Comparison of ENCODE assay signal across 4 worm cellular contexts in the genomic region with DNA sequence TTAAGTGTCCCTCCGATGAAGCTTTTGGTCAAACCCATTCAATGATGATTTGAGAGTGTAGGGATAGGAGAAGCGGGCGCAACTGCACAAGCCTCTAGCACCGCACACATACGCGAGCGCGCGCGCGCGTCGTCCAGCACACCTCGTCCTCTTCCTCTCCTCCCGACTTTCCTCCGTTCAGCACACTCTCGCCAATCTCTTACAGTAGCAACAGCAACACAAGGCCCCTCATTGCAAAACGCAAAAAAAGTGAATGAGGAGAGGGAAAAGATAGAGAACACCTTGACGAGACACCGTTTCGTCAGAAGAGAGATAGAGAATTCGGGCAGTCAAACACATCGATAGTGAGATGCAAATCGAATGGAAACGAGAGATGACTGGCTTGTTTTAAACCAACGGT.
TF ChIP-seq lines count a peak whose summit lies in the region.

No protein-coding gene starts in this region.

TF ChIP-seq in whole organism, L2 larva, 48 proteins besides CTCF, POLR2A, EP300 and RAD21 (continued from another document):
- TF ChIP-seq ztf-4 (tag; optimal IDR thresholded peaks at IDR 0.05; lab: Kevin White, UChicago) (no peak), F13H6.1 (tag; optimal IDR thresholded peaks at IDR 0.05; lab: Kevin White, UChicago) (peak; percentile 78), lin-11 (tag; optimal IDR thresholded peaks at IDR 0.05; lab: Kevin White, UChicago) (no peak), sma-3 (GFP tag; optimal IDR thresholded peaks at IDR 0.05; lab: Kevin White, UChicago) (peak; percentile 25), ama-1 (optimal IDR thresholded peaks at IDR 0.05; lab: Kevin White, UChicago) (no peak), elt-3 (tag; optimal IDR thresholded peaks at IDR 0.05; lab: Kevin White, UChicago) (no peak), fos-1 (tag; optimal IDR thresholded peaks at IDR 0.05; lab: Kevin White, UChicago) (peak; percentile 93), nhr-6 (tag; optimal IDR thresholded peaks at IDR 0.05; lab: Kevin White, UChicago) (peak; percentile 9), nhr-25 (tag; optimal IDR thresholded peaks at IDR 0.05; lab: Kevin White, UChicago) (peak; percentile 30), nhr-237 (tag; optimal IDR thresholded peaks at IDR 0.05; lab: Kevin White, UChicago) (no peak), snpc-4 (tag; optimal IDR thresholded peaks at IDR 0.05; lab: Kevin White, UChicago) (no peak), C34F6.9 (tag; optimal IDR thresholded peaks at IDR 0.05; lab: Kevin White, UChicago) (peak; percentile 59), nhr-11 (tag; optimal IDR thresholded peaks at IDR 0.05; lab: Kevin White, UChicago) (no peak), mdl-1 (tag; optimal IDR thresholded peaks at IDR 0.05; lab: Kevin White, UChicago) (no peak), crh-2 (tag; optimal IDR thresholded peaks at IDR 0.05; lab: Kevin White, UChicago) (peak; percentile 40), zag-1 (tag; optimal IDR thresholded peaks at IDR 0.05; lab: Kevin White, UChicago) (no peak), R02D3.7 (tag; optimal IDR thresholded peaks at IDR 0.05; lab: Kevin White, UChicago) (no peak), ceh-82 (tag; optimal IDR thresholded peaks at IDR 0.05; lab: Kevin White, UChicago) (no peak), egl-27 (tag; optimal IDR thresholded peaks at IDR 0.05; lab: Kevin White, UChicago) (peak; percentile 19), nhr-129 (tag; optimal IDR thresholded peaks at IDR 0.05; lab: Kevin White, UChicago) (peak; percentile 80), nhr-23 (tag; optimal IDR thresholded peaks at IDR 0.05; lab: Kevin White, UChicago) (no peak), mab-5 (tag; optimal IDR thresholded peaks at IDR 0.05; lab: Kevin White, UChicago) (no peak), nhr-12 (tag; optimal IDR thresholded peaks at IDR 0.05; lab: Kevin White, UChicago) (no peak), blmp-1 (tag; optimal IDR thresholded peaks at IDR 0.05; lab: Kevin White, UChicago; ENCODE audit: insufficient read depth) (peak; percentile 36), ztf-1 (GFP tag; conservative IDR thresholded peaks at IDR 0.05; lab: Robert Waterston, UW) (no peak)

TF ChIP-seq in whole organism, L4 larva, 104 proteins besides CTCF, POLR2A, EP300 and RAD21 (continued from another document and continues in another):
- peak; percentile 51 for TF ChIP-seq rbr-2 (tag; optimal IDR thresholded peaks at IDR 0.05; lab: Kevin White, UChicago)
- TF ChIP-seq dpl-1 (GFP tag; optimal IDR thresholded peaks at IDR 0.05; lab: Kevin White, UChicago) = peak; percentile 15
- TF ChIP-seq mdl-1 (tag; optimal IDR thresholded peaks at IDR 0.05; lab: Kevin White, UChicago) = peak; percentile 23 to 55
- no peak for TF ChIP-seq nhr-41 (GFP tag; IDR thresholded peaks at IDR 0.05; lab: Robert Waterston, UW)
- TF ChIP-seq fkh-10 (GFP tag; optimal IDR thresholded peaks at IDR 0.05; lab: Kevin White, UChicago) = no peak
- TF ChIP-seq gei-8 (GFP tag; optimal IDR thresholded peaks at IDR 0.05; lab: Kevin White, UChicago) = no peak
- TF ChIP-seq set-16 (GFP tag; IDR thresholded peaks at IDR 0.05; lab: Robert Waterston, UW) = peak; percentile 96
- no peak for TF ChIP-seq attf-4 (tag; optimal IDR thresholded peaks at IDR 0.05; lab: Kevin White, UChicago)
- TF ChIP-seq lin-15B (tag; optimal IDR thresholded peaks at IDR 0.05; lab: Kevin White, UChicago) = no peak
- peak; percentile 84 for TF ChIP-seq dve-1 (tag; optimal IDR thresholded peaks at IDR 0.05; lab: Kevin White, UChicago; ENCODE audit: insufficient read depth)
- peak; percentile 66 for TF ChIP-seq lin-13 (GFP tag; optimal IDR thresholded peaks at IDR 0.05; lab: Kevin White, UChicago)
- peak in 1 of 2 experiments; percentile 59 for TF ChIP-seq lsy-2 (tag; optimal IDR thresholded peaks at IDR 0.05; lab: Kevin White, UChicago)
- no peak for TF ChIP-seq lir-3 (tag; optimal IDR thresholded peaks at IDR 0.05; lab: Kevin White, UChicago)
- no peak for TF ChIP-seq daf-19 (GFP tag; conservative IDR thresholded peaks at IDR 0.05; lab: Robert Waterston, UW)
- no peak for TF ChIP-seq unc-62 (GFP tag; optimal IDR thresholded peaks at IDR 0.05 in 1 of 2; lab: Kevin White, UChicago)
- TF ChIP-seq unc-62 (tag; optimal IDR thresholded peaks at IDR 0.05; lab: Kevin White, UChicago) = no peak
- TF ChIP-seq snpc-4 (tag; optimal IDR thresholded peaks at IDR 0.05; lab: Kevin White, UChicago) = no peak
- TF ChIP-seq tag-97 (GFP tag; IDR thresholded peaks at IDR 0.05; lab: Robert Waterston, UW) = no peak
- no peak for TF ChIP-seq nhr-25 (tag; optimal IDR thresholded peaks at IDR 0.05; lab: Kevin White, UChicago; ENCODE audit: borderline replicate concordance, insufficient read depth)
- peak; percentile 58 for TF ChIP-seq madf-9 (GFP tag; conservative IDR thresholded peaks at IDR 0.05; lab: Robert Waterston, UW)
- no peak for TF ChIP-seq ZK337.2 (GFP tag; IDR thresholded peaks at IDR 0.05; lab: Robert Waterston, UW)
- TF ChIP-seq hlh-11 (tag; optimal IDR thresholded peaks at IDR 0.05; lab: Kevin White, UChicago) = peak; percentile 87
- peak; percentile 34 for TF ChIP-seq jun-1 (tag; optimal IDR thresholded peaks at IDR 0.05; lab: Kevin White, UChicago)
- TF ChIP-seq hif-1 (tag; optimal IDR thresholded peaks at IDR 0.05; lab: Kevin White, UChicago) = peak in 1 of 2 experiments; percentile 16
- no peak for TF ChIP-seq ZK546.5 (tag; optimal IDR thresholded peaks at IDR 0.05; lab: Kevin White, UChicago)
- TF ChIP-seq dmd-6 (GFP tag; IDR thresholded peaks at IDR 0.05; lab: Robert Waterston, UW) = peak; percentile 63
- TF ChIP-seq mep-1 (tag; optimal IDR thresholded peaks at IDR 0.05; lab: Kevin White, UChicago) = peak; percentile 83
- no peak for TF ChIP-seq ceh-32 (tag; optimal IDR thresholded peaks at IDR 0.05; lab: Kevin White, UChicago; ENCODE audit: poor library complexity)
- TF ChIP-seq lin-39 (tag; optimal IDR thresholded peaks at IDR 0.05; lab: Kevin White, UChicago) = no peak
- TF ChIP-seq nhr-77 (tag; optimal IDR thresholded peaks at IDR 0.05; lab: Kevin White, UChicago) = peak; percentile 23
- no peak for TF ChIP-seq lin-38 (GFP tag; IDR thresholded peaks at IDR 0.05; lab: Robert Waterston, UW)
- TF ChIP-seq nhr-28 (tag; optimal IDR thresholded peaks at IDR 0.05; lab: Kevin White, UChicago) = peak; percentile 79
- peak; percentile 47 for TF ChIP-seq nhr-6 (tag; optimal IDR thresholded peaks at IDR 0.05; lab: Kevin White, UChicago)
- TF ChIP-seq egl-27 (tag; optimal IDR thresholded peaks at IDR 0.05; lab: Kevin White, UChicago) = no peak
- peak; percentile 88 for TF ChIP-seq egl-43 (GFP tag; IDR thresholded peaks at IDR 0.05; lab: Robert Waterston, UW)
- peak; percentile 50 for TF ChIP-seq pqm-1 (tag; optimal IDR thresholded peaks at IDR 0.05; lab: Kevin White, UChicago)

TF ChIP-seq in whole organism, late embryonic, 69 proteins besides CTCF, POLR2A, EP300 and RAD21 (continued from another document and continues in another):
- no peak for TF ChIP-seq sox-4 (tag; optimal IDR thresholded peaks at IDR 0.05; lab: Kevin White, UChicago)
- no peak for TF ChIP-seq ceh-9 (tag; optimal IDR thresholded peaks at IDR 0.05; lab: Kevin White, UChicago)
- TF ChIP-seq pax-1 (tag; optimal IDR thresholded peaks at IDR 0.05; lab: Kevin White, UChicago) = no peak
- TF ChIP-seq pqm-1 (tag; optimal IDR thresholded peaks at IDR 0.05; lab: Kevin White, UChicago) = no peak
- TF ChIP-seq ets-4 (tag; optimal IDR thresholded peaks at IDR 0.05; lab: Kevin White, UChicago) = peak; percentile 4
- TF ChIP-seq ceh-24 (tag; optimal IDR thresholded peaks at IDR 0.05; lab: Kevin White, UChicago) = no peak
- TF ChIP-seq fkh-10 (GFP tag; optimal IDR thresholded peaks at IDR 0.05; lab: Kevin White, UChicago) = no peak
- no peak for TF ChIP-seq elt-4 (tag; optimal IDR thresholded peaks at IDR 0.05; lab: Kevin White, UChicago)
- no peak for TF ChIP-seq lim-6 (tag; optimal IDR thresholded peaks at IDR 0.05; lab: Kevin White, UChicago)
- no peak for TF ChIP-seq nhr-11 (tag; optimal IDR thresholded peaks at IDR 0.05; lab: Kevin White, UChicago)
- TF ChIP-seq C38D4.7 (GFP tag; optimal IDR thresholded peaks at IDR 0.05; lab: Kevin White, UChicago) = no peak
- no peak for TF ChIP-seq ttx-3 (tag; optimal IDR thresholded peaks at IDR 0.05; lab: Kevin White, UChicago)
- TF ChIP-seq hlh-6 (tag; optimal IDR thresholded peaks at IDR 0.05; lab: Kevin White, UChicago) = no peak
- TF ChIP-seq pha-2 (tag; optimal IDR thresholded peaks at IDR 0.05; lab: Kevin White, UChicago) = no peak
- no peak for TF ChIP-seq pat-9 (tag; optimal IDR thresholded peaks at IDR 0.05; lab: Kevin White, UChicago)
- no peak for TF ChIP-seq gmeb-2 (tag; optimal IDR thresholded peaks at IDR 0.05; lab: Kevin White, UChicago)
- no peak for TF ChIP-seq ahr-1 (tag; optimal IDR thresholded peaks at IDR 0.05; lab: Kevin White, UChicago)
- peak; percentile 75 for TF ChIP-seq nfya-1 (tag; optimal IDR thresholded peaks at IDR 0.05; lab: Kevin White, UChicago)
- TF ChIP-seq sdc-2 (tag; optimal IDR thresholded peaks at IDR 0.05; lab: Kevin White, UChicago) = peak; percentile 63
- no peak for TF ChIP-seq unc-86 (tag; optimal IDR thresholded peaks at IDR 0.05; lab: Kevin White, UChicago)
- TF ChIP-seq madf-2 (tag; optimal IDR thresholded peaks at IDR 0.05; lab: Kevin White, UChicago) = peak; percentile 12
- peak; percentile 15 for TF ChIP-seq unc-55 (GFP tag; optimal IDR thresholded peaks at IDR 0.05; lab: Kevin White, UChicago)
- TF ChIP-seq ceh-31 (tag; optimal IDR thresholded peaks at IDR 0.05; lab: Kevin White, UChicago) = peak; percentile 72
- TF ChIP-seq ama-1 (optimal IDR thresholded peaks at IDR 0.05; lab: Kevin White, UChicago) = no peak
- no peak for TF ChIP-seq hlh-15 (tag; optimal IDR thresholded peaks at IDR 0.05; lab: Kevin White, UChicago)
- TF ChIP-seq unc-3 (GFP tag; conservative IDR thresholded peaks at IDR 0.05; lab: Robert Waterston, UW) = no peak
- TF ChIP-seq unc-3 (tag; optimal IDR thresholded peaks at IDR 0.05; lab: Kevin White, UChicago) = no peak
- TF ChIP-seq ztf-16 (tag; optimal IDR thresholded peaks at IDR 0.05; lab: Kevin White, UChicago) = no peak
- no peak for TF ChIP-seq K09A11.1 (tag; optimal IDR thresholded peaks at IDR 0.05; lab: Kevin White, UChicago; ENCODE audit: insufficient read depth)
- no peak for TF ChIP-seq ceh-45 (GFP tag; IDR thresholded peaks at IDR 0.05; lab: Robert Waterston, UW)
- no peak for TF ChIP-seq fax-1 (tag; optimal IDR thresholded peaks at IDR 0.05; lab: Kevin White, UChicago)
- TF ChIP-seq pag-3 (tag; optimal IDR thresholded peaks at IDR 0.05; lab: Kevin White, UChicago; ENCODE audit: borderline replicate concordance) = no peak
- peak; percentile 64 for TF ChIP-seq ceh-2 (tag; optimal IDR thresholded peaks at IDR 0.05; lab: Kevin White, UChicago)
- no peak for TF ChIP-seq unc-42 (tag; optimal IDR thresholded peaks at IDR 0.05; lab: Kevin White, UChicago)
- TF ChIP-seq fkh-6 (tag; optimal IDR thresholded peaks at IDR 0.05; lab: Kevin White, UChicago) = no peak
- no peak for TF ChIP-seq zip-5 (tag; optimal IDR thresholded peaks at IDR 0.05; lab: Kevin White, UChicago)
- peak; percentile 73 for TF ChIP-seq tbx-2 (tag; optimal IDR thresholded peaks at IDR 0.05; lab: Kevin White, UChicago)
- peak; percentile 44 for TF ChIP-seq ceh-18 (tag; optimal IDR thresholded peaks at IDR 0.05; lab: Kevin White, UChicago)
- no peak for TF ChIP-seq pha-4 (tag; optimal IDR thresholded peaks at IDR 0.05; lab: Kevin White, UChicago)
- TF ChIP-seq hlh-30 (tag; optimal IDR thresholded peaks at IDR 0.05; lab: Kevin White, UChicago; ENCODE audit: insufficient read depth) = peak; percentile 53

TF ChIP-seq in whole organism, mixed stage, embryonic, 35 proteins besides CTCF, POLR2A, EP300 and RAD21 (continued from another document):
- no peak for TF ChIP-seq nhr-28 (tag; optimal IDR thresholded peaks at IDR 0.05; lab: Kevin White, UChicago)
- TF ChIP-seq mep-1 (tag; optimal IDR thresholded peaks at IDR 0.05; lab: Kevin White, UChicago) = peak; percentile 40
- TF ChIP-seq nhr-237 (tag; optimal IDR thresholded peaks at IDR 0.05; lab: Kevin White, UChicago) = no peak
- peak; percentile 22 for TF ChIP-seq sptf-1 (tag; optimal IDR thresholded peaks at IDR 0.05; lab: Kevin White, UChicago)
- no peak for TF ChIP-seq blmp-1 (tag; optimal IDR thresholded peaks at IDR 0.05; lab: Kevin White, UChicago)
- peak; percentile 64 for TF ChIP-seq M03D4.4 (tag; optimal IDR thresholded peaks at IDR 0.05; lab: Kevin White, UChicago)
- TF ChIP-seq unc-39 (tag; optimal IDR thresholded peaks at IDR 0.05; lab: Kevin White, UChicago) = no peak
